Fruit fly (Drosophila melanogaster): Measurements from ENCODE around the gene CG13599.
A peak's percentile ranks its signal among the peaks of the same experiment; 100 is the strongest.

Gene CG13599

DNA sequence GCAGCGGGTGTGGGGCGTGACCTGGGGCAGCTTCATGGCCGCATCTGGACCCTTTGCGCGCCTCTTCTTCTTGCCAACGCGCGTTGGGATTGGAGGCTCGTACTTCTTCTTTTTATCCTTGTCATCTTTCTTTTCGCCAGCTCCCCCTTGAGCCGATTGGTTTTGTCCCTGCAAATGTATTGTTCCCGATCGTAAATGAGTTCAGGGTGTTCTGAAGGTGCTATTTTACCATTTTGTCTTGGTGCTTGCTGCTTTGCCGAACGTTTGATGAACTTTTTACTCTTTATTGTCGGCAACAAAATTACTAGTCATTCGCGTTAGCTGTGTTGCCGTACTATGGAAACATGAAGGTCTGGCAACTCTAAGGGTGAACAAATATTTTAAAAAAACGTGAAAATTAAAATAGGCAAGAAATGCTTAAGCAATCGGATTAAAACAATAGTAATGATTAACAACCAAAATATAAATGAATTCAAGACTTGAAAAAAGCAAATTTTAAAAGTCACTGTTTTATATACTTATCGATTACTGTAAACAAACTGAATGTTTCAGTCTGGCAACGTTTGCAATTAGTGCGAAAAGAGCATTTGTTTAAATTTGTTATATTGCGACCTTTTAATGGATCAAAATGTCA, at the start of gene CG13599, which contains the start of gene Rpt2 (continued):
- TF ChIP-seq vnd (GFP tag; IDR thresholded peaks at IDR 0.05; ENCODE audit: partially characterized antibody), result 0 out of 3 replicates have a peak, but pooled peaks have one; percentile 44
- peak; percentile 68 for TF ChIP-seq CG17568 (GFP tag; optimal IDR thresholded peaks at IDR 0.05)
- peak; percentile 52; the same call in 1 of the 2 replicates for TF ChIP-seq bbx (GFP tag; IDR thresholded peaks at IDR 0.05; ENCODE audit: partially characterized antibody)
- TF ChIP-seq MBD-R2 (GFP tag; IDR thresholded peaks at IDR 0.05), result peak; percentile 74
- TF ChIP-seq CG12155 (GFP tag; optimal IDR thresholded peaks at IDR 0.05), result peak; percentile 14
- peak; percentile 40; the same call in 1 of the 3 replicates for TF ChIP-seq Doc3 (GFP tag; IDR thresholded peaks at IDR 0.05; ENCODE audit: partially characterized antibody)
- TF ChIP-seq inv (GFP tag; IDR thresholded peaks at IDR 0.05; ENCODE audit: partially characterized antibody), result 0 out of 2 replicates have a peak, but pooled peaks have one; percentile 23
- peak; percentile 36 for TF ChIP-seq zen (tag; optimal IDR thresholded peaks at IDR 0.05)
- TF ChIP-seq Hsf (GFP tag; optimal IDR thresholded peaks at IDR 0.05), result peak; percentile 28
- peak; percentile 12 for TF ChIP-seq HLH54F (GFP tag; optimal IDR thresholded peaks at IDR 0.05)
- TF ChIP-seq Dp (GFP tag; optimal IDR thresholded peaks at IDR 0.05), result peak; percentile 85
- peak in 1 of 3 experiments; percentile 22 for TF ChIP-seq lola (GFP tag; optimal IDR thresholded peaks at IDR 0.05)
- TF ChIP-seq CG9797 (GFP tag; optimal IDR thresholded peaks at IDR 0.05), result peak; percentile 37
- peak; percentile 88 for TF ChIP-seq YL-1 (GFP tag; optimal IDR thresholded peaks at IDR 0.05)
- no peak for TF ChIP-seq CG32532 (GFP tag; IDR thresholded peaks at IDR 0.05)
- TF ChIP-seq gro (GFP tag; optimal IDR thresholded peaks at IDR 0.05), result peak; percentile 52
- peak; percentile 24 for TF ChIP-seq Nf-YC (tag; optimal IDR thresholded peaks at IDR 0.05)
- TF ChIP-seq chinmo (GFP tag; IDR thresholded peaks at IDR 0.05; ENCODE audit: partially characterized antibody), result 0 out of 4 replicates have a peak, but pooled peaks have one; percentile 14
- TF ChIP-seq Med (GFP tag), result peak; percentile 78
- peak; percentile 43 for TF ChIP-seq gem (tag; optimal IDR thresholded peaks at IDR 0.05)
- TF ChIP-seq Pdp1 (GFP tag; optimal IDR thresholded peaks at IDR 0.05), result peak in 1 of 2 experiments; percentile 13
- peak; percentile 75 for TF ChIP-seq Sry-δ (GFP tag; optimal IDR thresholded peaks at IDR 0.05)
- TF ChIP-seq pum (GFP tag; optimal IDR thresholded peaks at IDR 0.05), result no peak
- peak; percentile 63 for TF ChIP-seq CG12391 (tag; optimal IDR thresholded peaks at IDR 0.05)
- peak; percentile 64 for TF ChIP-seq BEAF-32 (GFP tag; optimal IDR thresholded peaks at IDR 0.05)
- TF ChIP-seq CG42726 (GFP tag; IDR thresholded peaks at IDR 0.05; ENCODE audit: partially characterized antibody), result no peak
- TF ChIP-seq salm (tag; optimal IDR thresholded peaks at IDR 0.05), result no peak
- no peak for TF ChIP-seq cwo (GFP tag; optimal IDR thresholded peaks at IDR 0.05)
- TF ChIP-seq CG12942 (GFP tag; optimal IDR thresholded peaks at IDR 0.05), result peak; percentile 13
- TF ChIP-seq CG11456 (GFP tag; IDR thresholded peaks at IDR 0.05), result no peak
- TF ChIP-seq C15 (GFP tag; IDR thresholded peaks at IDR 0.05), result no peak
- TF ChIP-seq HLHmδ (GFP tag; optimal IDR thresholded peaks at IDR 0.05), result no peak
- TF ChIP-seq pnt (GFP tag; optimal IDR thresholded peaks at IDR 0.05), result no peak
- TF ChIP-seq CG4617 (GFP tag; optimal IDR thresholded peaks at IDR 0.05; ENCODE audit: borderline replicate concordance), result peak; percentile 96
- TF ChIP-seq lilli (GFP tag; optimal IDR thresholded peaks at IDR 0.05), result peak; percentile 34
- TF ChIP-seq CG17361 (GFP tag; IDR thresholded peaks at IDR 0.05), result peak; percentile 41; the same call in 1 of the 3 replicates
- no peak for TF ChIP-seq CG4360 (GFP tag; IDR thresholded peaks at IDR 0.05)
- peak; percentile 69 for TF ChIP-seq CG10267 (tag; optimal IDR thresholded peaks at IDR 0.05)
- peak; percentile 76 for TF ChIP-seq CG2116 (GFP tag; optimal IDR thresholded peaks at IDR 0.05)
- TF ChIP-seq hb (GFP tag; IDR thresholded peaks at IDR 0.05; ENCODE audit: partially characterized antibody), result no peak
- peak; percentile 44 for TF ChIP-seq CG2120 (GFP tag; optimal IDR thresholded peaks at IDR 0.05)
- peak; percentile 10 for TF ChIP-seq Bteb2 (GFP tag; optimal IDR thresholded peaks at IDR 0.05)
- peak; percentile 84 for TF ChIP-seq CG14710 (tag; optimal IDR thresholded peaks at IDR 0.05)
- peak; percentile 87 for TF ChIP-seq CG3847 (GFP tag; IDR thresholded peaks at IDR 0.05)
- peak; percentile 18 for TF ChIP-seq Deaf1 (tag; optimal IDR thresholded peaks at IDR 0.05)
- TF ChIP-seq CG8089 (GFP tag; optimal IDR thresholded peaks at IDR 0.05), result no peak
- TF ChIP-seq Sin3A (optimal IDR thresholded peaks at IDR 0.05), result peak; percentile 66
- TF ChIP-seq aop (GFP tag; IDR thresholded peaks at IDR 0.05), result no peak
